Worm (Caenorhabditis elegans) whole organism, L3 larva: ENCODE measurements around the gene idpc-3.

ENCODE experiments used
- R02D3.7 ChIP-seq: fragments of 150-350 bp; optimal IDR thresholded peaks from 2 replicates; lab custom pipeline; 2014; ENCODE audit warnings: missing biosample characterization, missing genetic modification characterization
- ZK546.5 ChIP-seq: sonication (generic microtip); optimal IDR thresholded peaks from 2 replicates; lab custom pipeline; 2017; ENCODE audit warnings: missing biosample characterization, missing genetic modification characterization
- aly-2 ChIP-seq: fragments of 150-350 bp; optimal IDR thresholded peaks from 2 replicates; lab custom pipeline; 2014; ENCODE audit warnings: missing biosample characterization, missing genetic modification characterization
- ceh-28 ChIP-seq: fragments of 150-350 bp; optimal IDR thresholded peaks from 2 replicates; lab custom pipeline; 2014; ENCODE audit warnings: missing biosample characterization, missing genetic modification reagents, missing genetic modification characterization
- ceh-82 ChIP-seq: fragments of 150-350 bp; optimal IDR thresholded peaks from 2 replicates; lab custom pipeline; 2014; ENCODE audit warnings: missing biosample characterization, missing genetic modification characterization
- daf-12 ChIP-seq: fragments of 150-350 bp; optimal IDR thresholded peaks from 2 replicates; lab custom pipeline; 2014; ENCODE audit warnings: missing biosample characterization, missing genetic modification reagents, missing genetic modification characterization
- egl-5 ChIP-seq: fragments of 150-350 bp; optimal IDR thresholded peaks from 2 replicates; lab custom pipeline; 2017; ENCODE audit warnings: missing biosample characterization, missing genetic modification reagents, missing genetic modification characterization, inconsistent platforms
- elt-1 ChIP-seq: fragments of 150-350 bp; optimal IDR thresholded peaks from 2 replicates; lab custom pipeline; 2014; ENCODE audit warnings: missing biosample characterization, missing genetic modification characterization
- elt-2 ChIP-seq: sonication (generic microtip); optimal IDR thresholded peaks from 2 replicates; lab custom pipeline; 2016; ENCODE audit warnings: missing genetic modification reagents, mild to moderate bottlenecking, missing genetic modification characterization, missing compliant biosample characterization
- elt-3 ChIP-seq, 3 experiments: fragments of 150-350 bp in 1 of 3; sonication (generic microtip) in 2 of 3; optimal IDR thresholded peaks; 2 replicates in 2 of 3; 4 replicates in 1 of 3; lab custom pipeline; 2014 to 2017; ENCODE audit warnings: missing biosample characterization in 3 of 3, missing genetic modification characterization in 3 of 3
- fkh-10 ChIP-seq: sonication (generic microtip); optimal IDR thresholded peaks from 2 replicates; lab custom pipeline; 2017; ENCODE audit warnings: missing biosample characterization, missing genetic modification reagents, missing genetic modification characterization
- fkh-2 ChIP-seq: fragments of 150-350 bp; optimal IDR thresholded peaks from 2 replicates; lab custom pipeline; 2014; ENCODE audit warnings: missing biosample characterization, missing genetic modification reagents, missing genetic modification characterization
- hmg-11 ChIP-seq: sonication (generic microtip); optimal IDR thresholded peaks from 2 replicates; lab custom pipeline; 2016; ENCODE audit warnings: missing genetic modification characterization, missing compliant biosample characterization
- lin-15B ChIP-seq: fragments of 150-350 bp; optimal IDR thresholded peaks from 2 replicates; lab custom pipeline; 2014; ENCODE audit warnings: missing biosample characterization, missing genetic modification characterization
- lin-39 ChIP-seq: fragments of 150-350 bp; optimal IDR thresholded peaks from 2 replicates; lab custom pipeline; 2018; ENCODE audit warnings: missing biosample characterization, missing genetic modification reagents, missing genetic modification characterization
- mdl-1 ChIP-seq: fragments of 150-350 bp; optimal IDR thresholded peaks from 2 replicates; lab custom pipeline; 2014; ENCODE audit warnings: missing biosample characterization, missing genetic modification characterization
- mml-1 ChIP-seq: fragments of 150-350 bp; sonication (generic microtip); optimal IDR thresholded peaks from 3 replicates; lab custom pipeline; 2014; ENCODE audit warnings: missing biosample characterization, missing genetic modification characterization
- nfya-1 ChIP-seq: sonication (generic microtip); optimal IDR thresholded peaks from 2 replicates; lab custom pipeline; 2017; ENCODE audit warnings: missing genetic modification characterization, mild to moderate bottlenecking, missing compliant biosample characterization, antibody characterized with exemption, moderate library complexity; ENCODE audit not compliant: insufficient read depth
- nhr-12 ChIP-seq: fragments of 150-350 bp; optimal IDR thresholded peaks from 2 replicates; lab custom pipeline; 2014; ENCODE audit warnings: missing biosample characterization, missing genetic modification characterization
- nhr-23 ChIP-seq: fragments of 150-350 bp; optimal IDR thresholded peaks from 2 replicates; lab custom pipeline; 2014; ENCODE audit warnings: missing biosample characterization, missing genetic modification reagents, missing genetic modification characterization
- nhr-25 ChIP-seq: sonication (generic microtip); optimal IDR thresholded peaks from 2 replicates; lab custom pipeline; 2017; ENCODE audit warnings: missing biosample characterization, missing genetic modification characterization
- nhr-43 ChIP-seq: sonication (generic microtip); optimal IDR thresholded peaks from 2 replicates; lab custom pipeline; 2016; ENCODE audit warnings: mild to moderate bottlenecking, missing genetic modification characterization, missing compliant biosample characterization; ENCODE audit not compliant: poor library complexity, severe bottlenecking
- nhr-76 ChIP-seq: fragments of 150-350 bp; sonication (generic microtip); optimal IDR thresholded peaks from 5 replicates; lab custom pipeline; 2014; ENCODE audit warnings: missing biosample characterization, missing genetic modification characterization
- nhr-77 ChIP-seq: fragments of 150-350 bp; optimal IDR thresholded peaks from 2 replicates; lab custom pipeline; 2014; ENCODE audit warnings: missing biosample characterization, missing genetic modification characterization
- pha-4 ChIP-seq: fragments of 150-350 bp; optimal IDR thresholded peaks from 2 replicates; lab custom pipeline; 2014; ENCODE audit warnings: missing biosample characterization, missing genetic modification reagents, missing genetic modification characterization
- sea-2 ChIP-seq: fragments of 150-350 bp; sonication (generic microtip); optimal IDR thresholded peaks from 4 replicates; lab custom pipeline; 2014; ENCODE audit warnings: missing biosample characterization, missing genetic modification reagents, missing genetic modification characterization
- skn-1 ChIP-seq: fragments of 150-350 bp; optimal IDR thresholded peaks from 2 replicates; lab custom pipeline; 2014; ENCODE audit warnings: missing biosample characterization, missing genetic modification characterization
- tbx-2 ChIP-seq: sonication (generic microtip); optimal IDR thresholded peaks from 2 replicates; lab custom pipeline; 2016; ENCODE audit warnings: mild to moderate bottlenecking, missing genetic modification characterization, missing compliant biosample characterization
- unc-39 ChIP-seq: sonication (generic microtip); optimal IDR thresholded peaks from 4 replicates; lab custom pipeline; 2017; ENCODE audit warnings: missing biosample characterization, missing genetic modification characterization
- unc-62 ChIP-seq: fragments of 150-350 bp; sonication (generic microtip); optimal IDR thresholded peaks from 4 replicates; lab custom pipeline; 2014; ENCODE audit warnings: missing biosample characterization, missing genetic modification reagents, missing genetic modification characterization
- zag-1 ChIP-seq: fragments of 150-350 bp; optimal IDR thresholded peaks from 2 replicates; lab custom pipeline; 2014; ENCODE audit warnings: missing biosample characterization, missing genetic modification characterization
- ztf-11 ChIP-seq: fragments of 150-350 bp; optimal IDR thresholded peaks from 2 replicates; lab custom pipeline; 2014; ENCODE audit warnings: missing biosample characterization, missing genetic modification characterization
- ztf-4 ChIP-seq: fragments of 150-350 bp; optimal IDR thresholded peaks from 2 replicates; lab custom pipeline; 2014; ENCODE audit warnings: missing biosample characterization, missing genetic modification characterization

idpc-3 gene

ce11 chrV:9629114-9629513, at the start of gene idpc-3:
Gene idpc-3, minus strand, starts transcription at chrV:9629214.
- no peak for TF ChIP-seq ceh-82
- no peak for TF ChIP-seq nhr-43 (tag; lab: Kevin White, UChicago)
- no peak for TF ChIP-seq unc-39 (tag; lab: Kevin White, UChicago)
- TF ChIP-seq nhr-25 (tag; lab: Kevin White, UChicago) = no peak
- TF ChIP-seq lin-39 (tag; lab: Kevin White, UChicago) = no peak
- TF ChIP-seq nhr-23 = no peak
- TF ChIP-seq elt-1 (tag; lab: Kevin White, UChicago) = no peak
- no peak for TF ChIP-seq R02D3.7 (tag; lab: Kevin White, UChicago)
- no peak for TF ChIP-seq mdl-1 (tag; lab: Kevin White, UChicago)
- no peak for TF ChIP-seq elt-2 (tag; lab: Kevin White, UChicago)
- TF ChIP-seq lin-15B (tag; lab: Kevin White, UChicago) = no peak
- no peak for TF ChIP-seq elt-3 (tag; optimal IDR thresholded peaks at IDR 0.05; lab: Kevin White, UChicago)
- no peak for TF ChIP-seq ceh-28 (tag; lab: Kevin White, UChicago)
- no peak for TF ChIP-seq nhr-77 (tag; lab: Kevin White, UChicago)
- no peak for TF ChIP-seq hmg-11 (tag; lab: Kevin White, UChicago)
- no peak for TF ChIP-seq aly-2 (tag; lab: Kevin White, UChicago)
- TF ChIP-seq zag-1 (tag; lab: Kevin White, UChicago) = no peak
- no peak for TF ChIP-seq tbx-2
- no peak for TF ChIP-seq unc-62 (GFP tag; lab: Kevin White, UChicago)

- no peak for TF ChIP-seq fkh-2 (tag; lab: Kevin White, UChicago)
- TF ChIP-seq nfya-1 (tag; lab: Kevin White, UChicago) = no peak
- TF ChIP-seq ceh-28 (tag; lab: Kevin White, UChicago) = no peak
- TF ChIP-seq nhr-76 (tag; lab: Kevin White, UChicago) = no peak
- no peak for TF ChIP-seq ztf-4 (tag; lab: Kevin White, UChicago)
- TF ChIP-seq nhr-12 (tag; lab: Kevin White, UChicago) = no peak
- TF ChIP-seq sea-2 = no peak
- no peak for TF ChIP-seq aly-2 (tag; lab: Kevin White, UChicago)
- no peak for TF ChIP-seq hmg-11 (tag; lab: Kevin White, UChicago)
- TF ChIP-seq lin-15B (tag; lab: Kevin White, UChicago) = no peak
- TF ChIP-seq tbx-2 = no peak
- no peak for TF ChIP-seq unc-39 (tag; lab: Kevin White, UChicago)
- TF ChIP-seq elt-1 (tag; lab: Kevin White, UChicago) = no peak
- TF ChIP-seq daf-12 (tag; lab: Kevin White, UChicago) = no peak
- no peak for TF ChIP-seq nhr-77 (tag; lab: Kevin White, UChicago)
- TF ChIP-seq zag-1 (tag; lab: Kevin White, UChicago) = no peak
Observed at ce11 chrV:9677977-9678376, 49.0 kb upstream of the idpc-3 start, which contains the start of gene cthd-1. Gene cthd-1, plus strand, starts transcription at chrV:9678277.

- TF ChIP-seq egl-5 (tag; lab: Kevin White, UChicago) (no peak), pha-4 (tag; lab: Kevin White, UChicago) (peak; percentile 51), elt-2 (tag; lab: Kevin White, UChicago) (peak; percentile 71)
Observed at ce11 chrV:9673199-9673843, 44.3 kb upstream of the idpc-3 start, which contains the start of gene sulp-8. Gene sulp-8, minus strand, starts transcription at chrV:9673667.

- TF ChIP-seq elt-2 (tag; lab: Kevin White, UChicago) (peak; percentile 70), nfya-1 (tag; lab: Kevin White, UChicago) (no peak)
Observed at ce11 chrV:9672495-9672894, 43.5 kb upstream of the idpc-3 start.

ce11 chrV:9666394-9666793, 37.4 kb upstream of the idpc-3 start, which contains the start of gene ZK287.1:
Gene ZK287.1, plus strand, starts transcription at chrV:9666694.
- no peak for TF ChIP-seq mml-1 (tag; lab: Kevin White, UChicago)
- no peak for TF ChIP-seq nhr-23
- TF ChIP-seq ZK546.5 = no peak
- TF ChIP-seq lin-39 (tag; lab: Kevin White, UChicago) = peak; percentile 15
- no peak for TF ChIP-seq skn-1 (tag; lab: Kevin White, UChicago)
- no peak for TF ChIP-seq hmg-11 (tag; lab: Kevin White, UChicago)
- TF ChIP-seq nfya-1 (tag; lab: Kevin White, UChicago) = peak; percentile 27
- no peak for TF ChIP-seq ztf-11
- TF ChIP-seq egl-5 (tag; lab: Kevin White, UChicago) = no peak
- no peak for TF ChIP-seq fkh-10 (GFP tag; lab: Kevin White, UChicago)
